Worm (Caenorhabditis elegans) whole organism, L1 larva: ENCODE measurements around the gene K07E8.6.

Experiments
- lin-15B ChIP-seq: fragments of 150-350 bp; sonication (generic microtip); optimal IDR thresholded peaks from 3 replicates; lab custom pipeline; 2014; ENCODE audit warnings: missing biosample characterization, missing genetic modification characterization
- nhr-20 ChIP-seq: sonication (generic microtip); optimal IDR thresholded peaks from 2 replicates; lab custom pipeline; 2016; ENCODE audit warnings: mild to moderate bottlenecking, missing genetic modification characterization, missing compliant biosample characterization
- nhr-84 ChIP-seq: sonication (generic microtip); optimal IDR thresholded peaks from 2 replicates; lab custom pipeline; 2017; ENCODE audit warnings: missing biosample characterization, missing genetic modification characterization
- snpc-4 ChIP-seq: fragments of 150-350 bp; optimal IDR thresholded peaks from 2 replicates; lab custom pipeline; 2014; ENCODE audit warnings: missing biosample characterization, missing genetic modification characterization

- no peak for TF ChIP-seq nhr-84 (tag; lab: Kevin White, UChicago)
- no peak for TF ChIP-seq snpc-4 (tag; lab: Kevin White, UChicago)
- no peak for TF ChIP-seq lin-15B
- no peak for TF ChIP-seq nhr-20 (tag; lab: Kevin White, UChicago)
Measured at ce11 chrII:627913-628312, 11.5 kb downstream of the K07E8.6 start.
